Fruit fly (Drosophila melanogaster) S2 (cell line): ENCODE measurements around the gene CG7857.

Experiments used
- CG8478 ChIP-seq: fragments of >200 bp; optimal IDR thresholded peaks from 2 replicates; lab custom pipeline; 2018
- CTCF ChIP-seq, 2 experiments: fragments of >200 bp; optimal IDR thresholded peaks; 2 replicates each; lab custom pipeline; 2018

dm6 chr3L:15513726-15514125 is 9.0 kb upstream of the CG7857 start:
- TF ChIP-seq CTCF (optimal IDR thresholded peaks at IDR 0.05; lab: Kevin White, UChicago) (no peak), CG8478 (no peak)
